Worm (Caenorhabditis elegans) whole organism, L4/young adult: Measurements from ENCODE around the gene B0410.3.

ENCODE experiments used
- W03F9.2 ChIP-seq: fragments of 150-350 bp; optimal IDR thresholded peaks from 2 replicates; lab custom pipeline; 2014; ENCODE audit warnings: missing biosample characterization, missing genetic modification characterization
- dao-5 ChIP-seq: sonication (generic microtip); optimal IDR thresholded peaks from 2 replicates; lab custom pipeline; 2016; ENCODE audit warnings: missing genotype, missing genetic modification characterization, moderate library complexity, missing compliant biosample characterization

- TF ChIP-seq W03F9.2 (tag; lab: Kevin White, UChicago) (no peak), dao-5 (tag; lab: Kevin White, UChicago) (no peak)
Observed at ce11 chrX:2890041-2890650, 1.1 kb downstream of the B0410.3 start.
